Worm (Caenorhabditis elegans) whole organism, late embryonic: ENCODE data around the gene vps-35.

Source experiments
- C08G9.2 ChIP-seq: sonication (generic microtip); optimal IDR thresholded peaks from 2 replicates; lab custom pipeline; 2016; ENCODE audit warnings: mild to moderate bottlenecking, missing genetic modification characterization, moderate library complexity, missing compliant biosample characterization
- F13H6.1 ChIP-seq: sonication (generic microtip); optimal IDR thresholded peaks from 2 replicates; lab custom pipeline; 2016; ENCODE audit warnings: missing genetic modification characterization, missing compliant biosample characterization
- T23F11.4 ChIP-seq: fragments of 200-800 bp; sonication (Bioruptor generic); optimal IDR thresholded peaks from 2 replicates; lab custom pipeline; 2018; ENCODE audit warnings: mild to moderate bottlenecking, missing genetic modification characterization, missing compliant biosample characterization
- ahr-1 ChIP-seq: sonication (generic microtip); optimal IDR thresholded peaks from 2 replicates; lab custom pipeline; 2016; ENCODE audit warnings: missing genetic modification characterization, missing compliant biosample characterization
- ama-1 ChIP-seq: fragments of 150-350 bp; optimal IDR thresholded peaks from 2 replicates; lab custom pipeline; 2014
- ceh-14 ChIP-seq: sonication (generic microtip); optimal IDR thresholded peaks from 2 replicates; lab custom pipeline; 2016; ENCODE audit warnings: missing genotype, missing genetic modification characterization, missing compliant biosample characterization
- ceh-19 ChIP-seq: fragments of 200-800 bp; sonication (Bioruptor generic); optimal IDR thresholded peaks from 2 replicates; lab custom pipeline; 2018; ENCODE audit warnings: mild to moderate bottlenecking, missing genetic modification characterization, missing compliant biosample characterization
- ceh-22 ChIP-seq: sonication (generic microtip); optimal IDR thresholded peaks from 2 replicates; lab custom pipeline; 2017; ENCODE audit warnings: missing biosample characterization, missing genetic modification characterization
- ceh-31 ChIP-seq: sonication (generic microtip); optimal IDR thresholded peaks from 2 replicates; lab custom pipeline; 2016; ENCODE audit warnings: missing genetic modification characterization, missing compliant biosample characterization
- ceh-6 ChIP-seq: fragments of 200-800 bp; sonication (Bioruptor generic); optimal IDR thresholded peaks from 2 replicates; lab custom pipeline; 2018; ENCODE audit warnings: mild to moderate bottlenecking, missing genetic modification characterization, missing compliant biosample characterization
- ceh-9 ChIP-seq: sonication (generic microtip); optimal IDR thresholded peaks from 2 replicates; lab custom pipeline; 2016; ENCODE audit warnings: mild to moderate bottlenecking, missing genetic modification characterization, inconsistent platforms, missing compliant biosample characterization
- dmd-4 ChIP-seq: sonication (generic microtip); optimal IDR thresholded peaks from 2 replicates; lab custom pipeline; 2016; ENCODE audit warnings: borderline replicate concordance, missing genetic modification characterization, missing compliant biosample characterization
- dve-1 ChIP-seq: sonication (generic microtip); optimal IDR thresholded peaks from 2 replicates; lab custom pipeline; 2017; ENCODE audit warnings: antibody characterized with exemption, mild to moderate bottlenecking, missing genetic modification characterization, missing compliant biosample characterization
- elt-2 ChIP-seq: sonication (generic microtip); optimal IDR thresholded peaks from 2 replicates; lab custom pipeline; 2016; ENCODE audit warnings: missing genetic modification reagents, missing genetic modification characterization, missing compliant biosample characterization
- fax-1 ChIP-seq: sonication (generic microtip); optimal IDR thresholded peaks from 2 replicates; lab custom pipeline; 2016; ENCODE audit warnings: missing genotype, missing genetic modification characterization, missing compliant biosample characterization
- gmeb-2 ChIP-seq: sonication (generic microtip); optimal IDR thresholded peaks from 2 replicates; lab custom pipeline; 2016; ENCODE audit warnings: missing genetic modification characterization, inconsistent platforms, missing compliant biosample characterization
- hlh-13 ChIP-seq: fragments of 200-800 bp; sonication (Bioruptor generic); optimal IDR thresholded peaks from 2 replicates; lab custom pipeline; 2018; ENCODE audit warnings: mild to moderate bottlenecking, missing genetic modification characterization, missing compliant biosample characterization
- hlh-6 ChIP-seq: sonication (generic microtip); optimal IDR thresholded peaks from 2 replicates; lab custom pipeline; 2016; ENCODE audit warnings: missing genotype, missing genetic modification characterization, missing compliant biosample characterization
- lin-11 ChIP-seq: fragments of 200-800 bp; sonication (Bioruptor generic); optimal IDR thresholded peaks from 2 replicates; lab custom pipeline; 2018; ENCODE audit warnings: mild to moderate bottlenecking, missing genetic modification characterization, missing compliant biosample characterization
- madf-2 ChIP-seq: sonication (generic microtip); optimal IDR thresholded peaks from 2 replicates; lab custom pipeline; 2017; ENCODE audit warnings: missing genetic modification characterization, missing compliant biosample characterization
- nfya-1 ChIP-seq: sonication (generic microtip); optimal IDR thresholded peaks from 2 replicates; lab custom pipeline; 2017; ENCODE audit warnings: missing genetic modification characterization, mild to moderate bottlenecking, missing compliant biosample characterization, antibody characterized with exemption, moderate library complexity
- nhr-11 ChIP-seq: fragments of 150-350 bp; optimal IDR thresholded peaks from 2 replicates; lab custom pipeline; 2014; ENCODE audit warnings: missing biosample characterization, missing genetic modification characterization
- nhr-232 ChIP-seq: sonication (generic microtip); optimal IDR thresholded peaks from 2 replicates; lab custom pipeline; 2016; ENCODE audit warnings: missing genetic modification characterization, missing compliant biosample characterization
- pag-3 ChIP-seq: sonication (generic microtip); optimal IDR thresholded peaks from 2 replicates; lab custom pipeline; 2016; ENCODE audit warnings: missing compliant biosample characterization, missing genetic modification characterization, borderline replicate concordance
- pros-1 ChIP-seq: fragments of 150-350 bp; optimal IDR thresholded peaks from 2 replicates; lab custom pipeline; 2014; ENCODE audit warnings: missing biosample characterization, missing genetic modification reagents, missing genetic modification characterization
- sdc-2 ChIP-seq: sonication (generic microtip); optimal IDR thresholded peaks from 2 replicates; lab custom pipeline; 2016; ENCODE audit warnings: missing genotype, missing genetic modification characterization, missing compliant biosample characterization
- syd-9 ChIP-seq: sonication (generic microtip); optimal IDR thresholded peaks from 2 replicates; lab custom pipeline; 2016; ENCODE audit warnings: mild to moderate bottlenecking, missing genetic modification characterization, moderate library complexity, missing compliant biosample characterization
- tbx-2 ChIP-seq: sonication (generic microtip); optimal IDR thresholded peaks from 2 replicates; lab custom pipeline; 2016; ENCODE audit warnings: missing genetic modification characterization, missing compliant biosample characterization
- unc-3 ChIP-seq, 2 experiments: fragments of 200-800 bp in 1 of 2; sonication (Bioruptor generic) in 1 of 2; sonication (generic microtip) in 1 of 2; conservative IDR thresholded peaks in 1 of 2; optimal IDR thresholded peaks in 1 of 2; 2 replicates each; pipeline versions ENCODE4 v1.3.6 to Lab custom; 2016 to 2022; ENCODE audit warnings: missing compliant biosample characterization in 2 of 2, missing genetic modification characterization in 2 of 2, missing genetic modification reagents in 1 of 2
- unc-42 ChIP-seq: sonication (generic microtip); optimal IDR thresholded peaks from 2 replicates; lab custom pipeline; 2016; ENCODE audit warnings: missing genotype, missing genetic modification characterization, missing compliant biosample characterization
- unc-55 ChIP-seq: sonication (generic microtip); optimal IDR thresholded peaks from 2 replicates; lab custom pipeline; 2017; ENCODE audit warnings: missing biosample characterization, missing genetic modification reagents, missing genetic modification characterization
- unc-86 ChIP-seq: sonication (generic microtip); optimal IDR thresholded peaks from 2 replicates; lab custom pipeline; 2016; ENCODE audit warnings: missing genetic modification characterization, missing compliant biosample characterization

vps-35 gene

ce11 chrII:5944268-5944667 lies 36.7 kb downstream of the vps-35 start, which contains the start of gene B0034.2:
Gene B0034.2, minus strand, starts transcription at chrII:5944368.
- TF ChIP-seq sdc-2 (tag; lab: Kevin White, UChicago) = no peak
- TF ChIP-seq unc-86 (tag; lab: Kevin White, UChicago) = no peak
- no peak for TF ChIP-seq tbx-2
- TF ChIP-seq, all 69 proteins: peak for 0

- no peak for TF ChIP-seq fax-1 (tag; lab: Kevin White, UChicago)
- TF ChIP-seq, all 69 proteins: peak for 0
Measured at ce11 chrII:5945818-5946217, 38.2 kb downstream of the vps-35 start.

- TF ChIP-seq ceh-22 (no peak), tbx-2 (no peak), nfya-1 (tag; lab: Kevin White, UChicago) (no peak), ceh-6 (GFP tag; lab: Kevin White, UChicago) (no peak), dve-1 (no peak), elt-2 (no peak), lin-11 (no peak), unc-42 (tag; lab: Kevin White, UChicago) (no peak)
Measured at ce11 chrII:5946438-5946837, 38.8 kb downstream of the vps-35 start.

DNA sequence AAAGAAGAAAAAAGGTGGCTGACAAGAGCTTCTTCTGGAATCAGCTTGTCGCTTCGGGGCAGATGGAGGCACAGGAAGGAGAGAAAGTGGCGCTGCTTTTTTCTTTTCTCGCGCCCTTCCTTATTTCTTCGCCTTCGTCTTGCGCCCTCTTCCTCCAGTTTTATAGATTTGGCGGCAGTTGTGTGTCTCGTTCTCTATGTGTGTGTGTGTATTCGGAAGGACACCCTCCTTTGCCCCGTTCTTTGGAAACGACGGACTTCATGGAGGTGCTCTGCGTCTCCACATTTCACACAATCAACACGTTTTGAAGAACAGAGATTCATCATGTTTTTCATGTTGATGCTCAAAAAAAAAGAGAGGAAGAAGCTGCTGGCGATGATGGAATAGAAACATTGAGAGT lies 41.1 kb downstream of the vps-35 start:
- TF ChIP-seq nfya-1 (tag; lab: Kevin White, UChicago) (no peak), ceh-19 (GFP tag; lab: Kevin White, UChicago) (peak; percentile 50), gmeb-2 (no peak)
- TF ChIP-seq, all 69 proteins: peak for 1

- TF ChIP-seq unc-42 (tag; lab: Kevin White, UChicago) (peak; percentile 90), T23F11.4 (GFP tag; lab: Kevin White, UChicago) (no peak), ceh-31 (tag; lab: Kevin White, UChicago) (peak; percentile 7)
Measured at ce11 chrII:5950657-5951056, 43.0 kb downstream of the vps-35 start.

- TF ChIP-seq pag-3 = no peak
- no peak for TF ChIP-seq ceh-14
- no peak for TF ChIP-seq ceh-9
- no peak for TF ChIP-seq dmd-4
- no peak for TF ChIP-seq C08G9.2 (tag; lab: Kevin White, UChicago)
- no peak for TF ChIP-seq ama-1 (lab: Kevin White, UChicago)
- TF ChIP-seq unc-3 (GFP tag; conservative IDR thresholded peaks at IDR 0.05; lab: Robert Waterston, UW) = no peak
- TF ChIP-seq unc-3 (tag; optimal IDR thresholded peaks at IDR 0.05; lab: Kevin White, UChicago) = no peak
- TF ChIP-seq pros-1 (tag; lab: Kevin White, UChicago) = no peak
- TF ChIP-seq fax-1 (tag; lab: Kevin White, UChicago) = no peak
- no peak for TF ChIP-seq hlh-6
Measured at ce11 chrII:5951745-5952144, 44.1 kb downstream of the vps-35 start.

DNA sequence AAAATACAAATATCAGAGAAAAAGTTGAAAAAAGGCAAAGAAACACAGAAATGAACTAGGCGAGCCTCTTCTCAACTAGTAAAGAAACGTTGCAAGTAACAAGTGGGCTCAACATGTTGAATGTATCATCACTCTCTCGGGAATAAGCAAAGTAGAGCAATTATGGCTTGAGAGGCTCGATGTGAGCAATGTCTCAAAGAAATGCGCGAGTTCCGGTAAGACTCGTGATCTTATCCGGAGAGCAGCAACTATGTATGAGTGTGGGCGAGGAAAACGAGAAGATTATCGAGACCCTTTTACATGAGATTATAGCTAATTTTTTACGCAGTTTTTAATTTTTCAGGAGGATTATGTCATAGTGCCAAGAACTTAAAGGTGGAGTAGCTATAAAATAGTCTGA lies 44.6 kb downstream of the vps-35 start:
- TF ChIP-seq syd-9 (tag; lab: Kevin White, UChicago) (no peak), ceh-19 (GFP tag; lab: Kevin White, UChicago) (no peak), madf-2 (no peak), ahr-1 (tag; lab: Kevin White, UChicago) (no peak), tbx-2 (no peak), elt-2 (no peak), fax-1 (tag; lab: Kevin White, UChicago) (no peak), hlh-6 (no peak), F13H6.1 (tag; lab: Kevin White, UChicago) (no peak)

DNA sequence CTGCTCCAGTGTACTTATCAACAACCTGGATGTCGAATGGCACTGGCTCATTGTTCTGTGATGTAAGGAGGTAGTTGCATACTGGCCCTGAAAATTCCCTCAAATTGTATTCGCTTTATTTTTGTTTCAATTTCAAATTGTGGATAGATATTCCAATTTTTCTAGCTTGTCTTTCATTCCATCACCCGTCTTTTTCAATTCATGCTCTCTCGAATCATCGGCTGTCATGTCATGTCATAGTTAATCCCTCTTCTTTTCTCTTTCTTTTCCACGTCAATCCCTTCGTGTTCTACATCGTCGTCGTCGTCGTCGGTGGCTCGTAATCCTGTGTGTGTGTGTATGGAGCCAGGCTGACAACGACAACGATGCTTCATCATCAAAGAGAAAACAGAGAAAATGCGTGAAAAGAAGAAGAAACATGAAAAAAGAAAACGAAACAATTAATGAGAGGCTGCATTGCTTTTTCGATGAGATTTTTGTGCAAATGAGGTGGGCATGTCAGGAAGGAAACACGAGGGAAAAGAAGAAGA lies 48.1 kb downstream of the vps-35 start:
- TF ChIP-seq nhr-11 (tag; lab: Kevin White, UChicago) = no peak
- no peak for TF ChIP-seq pag-3
- peak; percentile 12 for TF ChIP-seq ceh-14
- peak; percentile 27 for TF ChIP-seq unc-42 (tag; lab: Kevin White, UChicago)
- peak; percentile 37 for TF ChIP-seq unc-55 (GFP tag; lab: Kevin White, UChicago)
- no peak for TF ChIP-seq hlh-13 (GFP tag; lab: Kevin White, UChicago)
- TF ChIP-seq nhr-232 = no peak
- TF ChIP-seq, all 69 proteins: peak for 3
